Fruit fly (Drosophila melanogaster): ENCODE results near the gene Srp54k.

The Srp54k gene

DNA sequence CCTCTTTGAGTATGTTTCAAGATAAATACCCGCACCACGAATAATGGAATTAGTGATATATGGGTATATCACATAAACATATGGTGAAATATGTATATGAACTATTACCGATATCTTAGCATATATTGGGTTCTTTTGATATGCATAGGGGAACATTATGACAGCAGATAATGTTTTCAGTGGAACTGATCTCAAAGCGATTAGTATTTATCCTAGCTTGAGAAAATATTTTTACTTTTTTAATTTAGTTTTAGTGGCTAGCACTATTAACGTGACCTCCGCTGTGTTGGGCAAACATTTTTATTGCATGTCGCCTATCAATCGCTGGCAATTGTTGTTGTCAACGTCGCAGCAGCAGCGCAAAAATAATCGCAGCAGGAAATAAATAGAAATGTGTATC is 35.9 kb downstream of the Srp54k start (continued):
- peak; percentile 26 for TF ChIP-seq nmo (GFP tag; optimal IDR thresholded peaks at IDR 0.05)
- TF ChIP-seq gem (tag; optimal IDR thresholded peaks at IDR 0.05): peak; percentile 41
- TF ChIP-seq CG18011 (GFP tag; optimal IDR thresholded peaks at IDR 0.05): peak; percentile 6
- TF ChIP-seq seq (GFP tag; IDR thresholded peaks at IDR 0.05): 0 out of 2 replicates have a peak, but pooled peaks have one; percentile 27
- peak; percentile 18 for TF ChIP-seq CG1602 (GFP tag; optimal IDR thresholded peaks at IDR 0.05)
- peak; percentile 59 for TF ChIP-seq CG11504 (tag; optimal IDR thresholded peaks at IDR 0.05)
- peak in 1 of 2 experiments; percentile 5 for TF ChIP-seq eve (GFP tag; optimal IDR thresholded peaks at IDR 0.05)
- TF ChIP-seq gcm (GFP tag; optimal IDR thresholded peaks at IDR 0.05): peak; percentile 28
- TF ChIP-seq sna (GFP tag; IDR thresholded peaks at IDR 0.05; ENCODE audit: partially characterized antibody): no peak
- TF ChIP-seq Sox100B (GFP tag; optimal IDR thresholded peaks at IDR 0.05): peak; percentile 16
- TF ChIP-seq tio (GFP tag; optimal IDR thresholded peaks at IDR 0.05): peak; percentile 43
- TF ChIP-seq ranshi (GFP tag; IDR thresholded peaks at IDR 0.05): peak; percentile 30; the same call in 1 of the 2 replicates
- TF ChIP-seq sens (GFP tag): peak; percentile 68
- peak; percentile 40 for TF ChIP-seq lab (GFP tag; optimal IDR thresholded peaks at IDR 0.05)
- TF ChIP-seq CG10209 (GFP tag; optimal IDR thresholded peaks at IDR 0.05): peak; percentile 9
- TF ChIP-seq Hr3 (GFP tag; optimal IDR thresholded peaks at IDR 0.05): peak; percentile 2
- TF ChIP-seq dmrt99B (tag; optimal IDR thresholded peaks at IDR 0.05): peak; percentile 18
- TF ChIP-seq NK7.1 (GFP tag; optimal IDR thresholded peaks at IDR 0.05): peak; percentile 8
- TF ChIP-seq CG12391 (tag; optimal IDR thresholded peaks at IDR 0.05): peak; percentile 28
- 0 out of 2 replicates have a peak, but pooled peaks have one; percentile 9 for TF ChIP-seq Drgx (GFP tag; IDR thresholded peaks at IDR 0.05)

DNA sequence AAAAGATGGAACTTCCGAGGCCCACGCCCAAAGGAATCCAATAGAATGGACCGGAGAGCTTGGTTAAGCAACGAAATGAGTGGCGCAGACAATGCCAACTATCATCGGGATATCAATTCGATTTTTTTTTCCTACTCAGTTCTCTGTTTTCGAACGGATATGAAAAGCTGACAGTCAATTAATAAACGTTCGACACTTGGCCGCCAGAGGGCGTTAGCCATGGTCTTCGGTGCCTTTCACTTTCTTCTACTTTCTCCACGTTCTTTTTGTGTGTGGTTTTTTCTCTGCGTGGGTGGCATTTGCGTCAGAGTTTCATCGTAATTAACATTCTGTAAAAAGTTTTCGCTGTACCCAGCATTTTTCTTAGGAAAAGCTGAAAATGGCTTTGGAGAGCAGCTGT is 49.3 kb downstream of the Srp54k start:
- TF ChIP-seq CTCF (GFP tag; optimal IDR thresholded peaks at IDR 0.05): peak; percentile 68
- TF ChIP-seq Ptx1 (GFP tag; IDR thresholded peaks at IDR 0.05): no peak
- no peak for TF ChIP-seq gt (GFP tag; IDR thresholded peaks at IDR 0.05)

Data from whole organism, embryonic.